Fruit fly (Drosophila melanogaster): Measurements from ENCODE around the gene Mau2.

The Mau2 gene

dm6 chr3R:15196134-15197034, 12.6 kb upstream of the Mau2 start, which contains the start of the genes Kpc1 and CG42542 (continued):
- TF ChIP-seq CG14014 (GFP tag; IDR thresholded peaks at IDR 0.05) (peak; percentile 53; the same call in 1 of the 2 replicates), Sry-β (GFP tag; optimal IDR thresholded peaks at IDR 0.05) (peak; percentile 95), bigmax (GFP tag; optimal IDR thresholded peaks at IDR 0.05) (no peak), Scr (GFP tag; IDR thresholded peaks at IDR 0.05; ENCODE audit: partially characterized antibody) (peak; percentile 95), CG12104 (GFP tag; optimal IDR thresholded peaks at IDR 0.05) (peak; percentile 58), CG14667 (GFP tag; IDR thresholded peaks at IDR 0.05) (0 out of 2 replicates have a peak, but pooled peaks have one; percentile 30), hb (GFP tag; IDR thresholded peaks at IDR 0.05; ENCODE audit: partially characterized antibody) (peak; percentile 82; the same call in 2 of the 3 replicates), dimm (GFP tag; IDR thresholded peaks at IDR 0.05) (no peak), unc-4 (GFP tag; IDR thresholded peaks at IDR 0.05; ENCODE audit: partially characterized antibody) (peak; percentile 92), Hr78 (GFP tag; optimal IDR thresholded peaks at IDR 0.05) (no peak), E2f2 (GFP tag; IDR thresholded peaks at IDR 0.05) (peak; percentile 89), Lpt (GFP tag; optimal IDR thresholded peaks at IDR 0.05) (no peak), sima (GFP tag; optimal IDR thresholded peaks at IDR 0.05) (no peak), CG14710 (tag; optimal IDR thresholded peaks at IDR 0.05) (peak; percentile 80), ab (GFP tag; optimal IDR thresholded peaks at IDR 0.05) (peak; percentile 78), Oaz (GFP tag; IDR thresholded peaks at IDR 0.05) (no peak), Hmr (GFP tag; optimal IDR thresholded peaks at IDR 0.05) (peak; percentile 82), fru (optimal IDR thresholded peaks at IDR 0.05) (no peak), CG7556 (GFP tag; optimal IDR thresholded peaks at IDR 0.05) (peak; percentile 75), gcm (GFP tag; optimal IDR thresholded peaks at IDR 0.05) (no peak), CG4424 (GFP tag; optimal IDR thresholded peaks at IDR 0.05) (peak; percentile 59), MBD-R2 (GFP tag; IDR thresholded peaks at IDR 0.05) (peak; percentile 83), CG8089 (GFP tag; optimal IDR thresholded peaks at IDR 0.05) (peak; percentile 56), CG14860 (GFP tag; IDR thresholded peaks at IDR 0.05; ENCODE audit: partially characterized antibody) (peak; percentile 88), vnd (GFP tag; IDR thresholded peaks at IDR 0.05; ENCODE audit: partially characterized antibody) (peak; percentile 89), H15 (GFP tag; IDR thresholded peaks at IDR 0.05) (0 out of 3 replicates have a peak, but pooled peaks have one; percentile 42), CG2129 (GFP tag; IDR thresholded peaks at IDR 0.05; ENCODE audit: partially characterized antibody) (peak; percentile 75), bsh (GFP tag; optimal IDR thresholded peaks at IDR 0.05) (peak in 1 of 2 experiments; percentile 60), jing (GFP tag; optimal IDR thresholded peaks at IDR 0.05) (peak; percentile 7), NFAT (GFP tag; IDR thresholded peaks at IDR 0.05) (peak; percentile 87), CrebB (tag; optimal IDR thresholded peaks at IDR 0.05) (peak; percentile 52), CG14441 (GFP tag; IDR thresholded peaks at IDR 0.05) (peak; percentile 54; the same call in 1 of the 2 replicates), stwl (tag; optimal IDR thresholded peaks at IDR 0.05) (peak; percentile 87), pb (GFP tag; optimal IDR thresholded peaks at IDR 0.05) (peak; percentile 64), H2.0 (GFP tag; IDR thresholded peaks at IDR 0.05) (peak; percentile 35; the same call in 1 of the 2 replicates), CG33213 (GFP tag; optimal IDR thresholded peaks at IDR 0.05) (peak; percentile 54), Stat92E (GFP tag; optimal IDR thresholded peaks at IDR 0.05) (no peak), CG32767 (GFP tag; IDR thresholded peaks at IDR 0.05) (peak; percentile 62; the same call in 1 of the 2 replicates), Trl (optimal IDR thresholded peaks at IDR 0.05) (no peak), Trl (GFP tag; optimal IDR thresholded peaks at IDR 0.05) (peak; percentile 77), mam (GFP tag; optimal IDR thresholded peaks at IDR 0.05) (peak; percentile 71), Meics (GFP tag; optimal IDR thresholded peaks at IDR 0.05) (peak; percentile 64), odd (GFP tag; optimal IDR thresholded peaks at IDR 0.05) (no peak), esg (GFP tag; conservative IDR thresholded peaks at IDR 0.05) (peak; percentile 28; the same call in 1 of the 2 replicates), CG12769 (tag; optimal IDR thresholded peaks at IDR 0.05) (no peak), bowl (GFP tag; IDR thresholded peaks at IDR 0.05) (0 out of 2 replicates have a peak, but pooled peaks have one; percentile 39), tup (GFP tag; optimal IDR thresholded peaks at IDR 0.05) (no peak), Fer2 (tag; optimal IDR thresholded peaks at IDR 0.05) (peak; percentile 12)

Measured in whole organism, embryonic.